Fruit fly (Drosophila melanogaster) whole organism, embryonic: Measurements from ENCODE around the gene miple2.
A peak's percentile ranks its signal among the peaks of the same experiment; 100 is the strongest.

Experiments used
- Asciz ChIP-seq: fragments of 200-800 bp; sonication (Bioruptor generic); optimal IDR thresholded peaks from 2 replicates; lab custom pipeline; 2017; ENCODE audit warnings: missing biosample characterization, mild to moderate bottlenecking, missing genetic modification characterization, missing genetic modification reagents
- Atf-2 ChIP-seq: fragments of 200-800 bp; sonication (Bioruptor generic); optimal IDR thresholded peaks from 2 replicates; lab custom pipeline; 2016; ENCODE audit warnings: missing biosample characterization, missing genetic modification characterization
- CG10543 ChIP-seq: fragments of 200-800 bp; sonication (Bioruptor generic); optimal IDR thresholded peaks from 3 replicates; lab custom pipeline; 2017; ENCODE audit warnings: missing biosample characterization, mild to moderate bottlenecking, missing genetic modification characterization, moderate library complexity
- CG12942 ChIP-seq: fragments of 200-800 bp; sonication (Bioruptor generic); optimal IDR thresholded peaks from 3 replicates; lab custom pipeline; 2016; ENCODE audit warnings: missing biosample characterization, missing genetic modification characterization
- CG14860 ChIP-seq: fragments of 200-800 bp; sonication (Bioruptor generic); IDR thresholded peaks from 3 replicates; pipeline ENCODE4 v1.3.6; 2022; ENCODE audit warnings: missing biosample characterization, missing genetic modification characterization; ENCODE audit not compliant: partially characterized antibody
- CG15601 ChIP-seq: fragments of 200-800 bp; sonication (Bioruptor generic); optimal IDR thresholded peaks from 3 replicates; lab custom pipeline; 2019; ENCODE audit warnings: missing biosample characterization, mild to moderate bottlenecking, missing genetic modification characterization, moderate library complexity
- CG2120 ChIP-seq: fragments of 200-800 bp; sonication (Bioruptor generic); optimal IDR thresholded peaks from 3 replicates; lab custom pipeline; 2016; ENCODE audit warnings: missing biosample characterization, missing genetic modification characterization
- CG2678 ChIP-seq: fragments of 200-800 bp; sonication (Bioruptor generic); optimal IDR thresholded peaks from 3 replicates; lab custom pipeline; 2019; ENCODE audit warnings: missing biosample characterization, mild to moderate bottlenecking, missing genetic modification characterization, moderate library complexity
- CG2712 ChIP-seq: fragments of 200-800 bp; optimal IDR thresholded peaks from 3 replicates; lab custom pipeline; 2019; ENCODE audit warnings: missing biosample characterization, mild to moderate bottlenecking, missing genetic modification characterization, moderate library complexity
- CG30403 ChIP-seq: fragments of 200-800 bp; sonication (Bioruptor generic); optimal IDR thresholded peaks from 3 replicates; lab custom pipeline; 2016; ENCODE audit warnings: missing biosample characterization, missing genetic modification characterization
- CG31365 ChIP-seq: fragments of 200-800 bp; sonication (Bioruptor generic); optimal IDR thresholded peaks from 2 replicates; lab custom pipeline; 2018; ENCODE audit warnings: missing biosample characterization, mild to moderate bottlenecking, missing genetic modification characterization
- CG3838 ChIP-seq: fragments of 200-800 bp; sonication (Bioruptor generic); optimal IDR thresholded peaks from 3 replicates; lab custom pipeline; 2016; ENCODE audit warnings: missing biosample characterization, missing genetic modification characterization
- CG4424 ChIP-seq: fragments of 200-800 bp; sonication (Bioruptor generic); optimal IDR thresholded peaks from 3 replicates; lab custom pipeline; 2016; ENCODE audit warnings: missing biosample characterization, missing genetic modification characterization
- CG7271 ChIP-seq: fragments of 200-800 bp; sonication (Bioruptor generic); optimal IDR thresholded peaks from 2 replicates; lab custom pipeline; 2018; ENCODE audit warnings: missing biosample characterization, mild to moderate bottlenecking, missing genetic modification characterization, moderate library complexity
- CG9609 ChIP-seq: fragments of 200-800 bp; sonication (Bioruptor generic); optimal IDR thresholded peaks from 3 replicates; lab custom pipeline; 2016; ENCODE audit warnings: missing biosample characterization, missing genetic modification characterization
- CG9727 ChIP-seq: fragments of 200-800 bp; sonication (Bioruptor generic); optimal IDR thresholded peaks from 3 replicates; lab custom pipeline; 2017; ENCODE audit warnings: missing biosample characterization, mild to moderate bottlenecking, missing genetic modification characterization
- Camta ChIP-seq: fragments of 200-800 bp; sonication (Bioruptor generic); optimal IDR thresholded peaks from 2 replicates; lab custom pipeline; 2016; ENCODE audit warnings: missing biosample characterization, missing genetic modification characterization
- CoRest ChIP-seq: fragments of 200-800 bp; sonication (Bioruptor generic); optimal IDR thresholded peaks from 3 replicates; lab custom pipeline; 2018; ENCODE audit warnings: missing biosample characterization, mild to moderate bottlenecking, missing genetic modification characterization, moderate library complexity
- Dll ChIP-seq: fragments of 200-800 bp; sonication (Bioruptor generic); IDR thresholded peaks from 4 replicates; pipeline ENCODE4 v1.3.6; 2022; ENCODE audit warnings: missing biosample characterization, missing genetic modification characterization; ENCODE audit not compliant: partially characterized antibody
- E2f1 ChIP-seq: fragments of 200-800 bp; sonication (Bioruptor generic); IDR thresholded peaks from 2 replicates; pipeline ENCODE4 v1.3.6; 2022; ENCODE audit warnings: missing biosample characterization, missing genetic modification characterization
- Hr39 ChIP-seq: fragments of >200 bp; optimal IDR thresholded peaks from 2 replicates; lab custom pipeline; 2017
- PHDP ChIP-seq: fragments of 200-800 bp; sonication (Bioruptor generic); optimal IDR thresholded peaks from 3 replicates; lab custom pipeline; 2018; ENCODE audit warnings: missing biosample characterization, mild to moderate bottlenecking, missing genetic modification characterization, moderate library complexity
- Pdp1 ChIP-seq, 2 experiments: fragments of 200-800 bp; sonication (Bioruptor generic); optimal IDR thresholded peaks; 3 replicates each; lab custom pipeline; 2016; ENCODE audit warnings: missing biosample characterization in 2 of 2, missing genetic modification characterization in 2 of 2, mild to moderate bottlenecking in 1 of 2, moderate library complexity in 1 of 2
- Poxn ChIP-seq: fragments of 200-800 bp; sonication (Bioruptor generic); IDR thresholded peaks from 2 replicates; pipeline ENCODE4 v1.3.6; 2022; ENCODE audit warnings: missing biosample characterization, missing genetic modification characterization
- abd-A ChIP-seq: fragments of 200-800 bp; sonication (Bioruptor generic); optimal IDR thresholded peaks from 3 replicates; lab custom pipeline; 2019; ENCODE audit warnings: missing biosample characterization, mild to moderate bottlenecking, missing genetic modification characterization, moderate library complexity
- amos ChIP-seq: fragments of 200-800 bp; sonication (Bioruptor generic); IDR thresholded peaks from 2 replicates; pipeline ENCODE4 v1.3.6; 2022; ENCODE audit warnings: missing biosample characterization, missing genetic modification characterization; ENCODE audit not compliant: partially characterized antibody
- ap ChIP-seq: fragments of 200-800 bp; sonication (Bioruptor generic); IDR thresholded peaks from 2 replicates; pipeline ENCODE4 v1.3.6; 2022; ENCODE audit warnings: missing biosample characterization, missing genetic modification characterization
- chif ChIP-seq, 2 experiments: fragments of 200-800 bp; sonication (Bioruptor generic); optimal IDR thresholded peaks; 3 replicates each; lab custom pipeline; 2016; ENCODE audit warnings: missing biosample characterization in 2 of 2, missing genetic modification characterization in 2 of 2
- ci ChIP-seq: fragments of 200-800 bp; sonication (Bioruptor generic); IDR thresholded peaks from 3 replicates; pipeline ENCODE4 v1.3.6; 2022; ENCODE audit warnings: missing biosample characterization, missing genetic modification characterization
- cwo ChIP-seq: fragments of 200-800 bp; sonication (Bioruptor generic); optimal IDR thresholded peaks from 3 replicates; lab custom pipeline; 2017; ENCODE audit warnings: missing biosample characterization, missing genetic modification characterization, mild to moderate bottlenecking, moderate library complexity, missing genetic modification reagents
- da ChIP-seq: fragments of 200-800 bp; sonication (Bioruptor generic); optimal IDR thresholded peaks from 2 replicates; lab custom pipeline; 2016; ENCODE audit warnings: missing biosample characterization, missing genetic modification characterization
- dysf ChIP-seq: fragments of 200-800 bp; sonication (Bioruptor generic); IDR thresholded peaks from 3 replicates; pipeline ENCODE4 v1.3.6; 2022; ENCODE audit warnings: missing biosample characterization, missing genetic modification characterization
- ftz-f1 ChIP-seq: fragments of 200-800 bp; sonication (Bioruptor generic); optimal IDR thresholded peaks from 2 replicates; lab custom pipeline; 2016; ENCODE audit warnings: missing biosample characterization, missing genetic modification characterization
- gsb-n ChIP-seq: fragments of 200-800 bp; sonication (Bioruptor generic); optimal IDR thresholded peaks from 3 replicates; lab custom pipeline; 2018; ENCODE audit warnings: missing biosample characterization, mild to moderate bottlenecking, missing genetic modification characterization
- her ChIP-seq: fragments of 200-800 bp; sonication (Bioruptor generic); optimal IDR thresholded peaks from 2 replicates; lab custom pipeline; 2016; ENCODE audit warnings: missing biosample characterization, missing genetic modification characterization
- klu ChIP-seq: fragments of 200-800 bp; sonication (Bioruptor generic); IDR thresholded peaks from 2 replicates; pipeline ENCODE4 v1.3.6; 2022; ENCODE audit warnings: missing biosample characterization, missing genetic modification characterization
- mld ChIP-seq: fragments of 200-800 bp; sonication (Bioruptor generic); IDR thresholded peaks from 3 replicates; pipeline ENCODE4 v1.3.6; 2022; ENCODE audit warnings: missing biosample characterization, missing genetic modification characterization; ENCODE audit not compliant: partially characterized antibody
- oc ChIP-seq: fragments of 200-800 bp; sonication (Bioruptor generic); optimal IDR thresholded peaks from 2 replicates; lab custom pipeline; 2018; ENCODE audit warnings: missing biosample characterization, mild to moderate bottlenecking, missing genetic modification characterization, moderate library complexity
- odd ChIP-seq: fragments of 200-800 bp; sonication (Bioruptor generic); optimal IDR thresholded peaks from 2 replicates; lab custom pipeline; 2017; ENCODE audit warnings: missing biosample characterization, mild to moderate bottlenecking, missing genetic modification characterization
- peb ChIP-seq: fragments of 200-800 bp; sonication (Bioruptor generic); IDR thresholded peaks from 2 replicates; pipeline ENCODE4 v1.3.6; 2022; ENCODE audit warnings: missing biosample characterization, missing genetic modification characterization
- rib ChIP-seq: fragments of 200-800 bp; sonication (Bioruptor generic); IDR thresholded peaks from 2 replicates; pipeline ENCODE4 v1.3.6; 2022; ENCODE audit warnings: missing biosample characterization, missing genetic modification characterization
- sens-2 ChIP-seq: fragments of 200-800 bp; sonication (Bioruptor generic); IDR thresholded peaks from 2 replicates; pipeline ENCODE4 v1.3.6; 2022; ENCODE audit warnings: missing biosample characterization, missing genetic modification characterization
- sna ChIP-seq: fragments of 200-800 bp; sonication (Bioruptor generic); IDR thresholded peaks from 2 replicates; pipeline ENCODE4 v1.3.6; 2022; ENCODE audit warnings: missing biosample characterization, missing genetic modification characterization; ENCODE audit not compliant: partially characterized antibody
- so ChIP-seq: fragments of 200-800 bp; sonication (Bioruptor generic); IDR thresholded peaks from 3 replicates; pipeline ENCODE4 v1.3.6; 2022; ENCODE audit warnings: missing biosample characterization, missing genetic modification characterization
- stc ChIP-seq: fragments of 200-800 bp; sonication (Bioruptor generic); IDR thresholded peaks from 2 replicates; pipeline ENCODE4 v1.3.6; 2022; ENCODE audit warnings: missing biosample characterization, missing genetic modification characterization
- trem ChIP-seq: fragments of 200-800 bp; optimal IDR thresholded peaks from 3 replicates; lab custom pipeline; 2019; ENCODE audit warnings: missing biosample characterization, mild to moderate bottlenecking, missing genetic modification characterization, moderate library complexity
- vvl ChIP-seq: fragments of 200-800 bp; sonication (Bioruptor generic); IDR thresholded peaks from 2 replicates; pipeline ENCODE4 v1.3.6; 2022; ENCODE audit warnings: missing biosample characterization, missing genetic modification characterization
- wdn ChIP-seq: fragments of 200-800 bp; sonication (Bioruptor generic); IDR thresholded peaks from 2 replicates; pipeline ENCODE4 v1.3.6; 2022; ENCODE audit warnings: missing biosample characterization, missing genetic modification characterization
- zen2 ChIP-seq: fragments of 200-800 bp; sonication (Bioruptor generic); IDR thresholded peaks from 3 replicates; pipeline ENCODE4 v1.3.6; 2022; ENCODE audit warnings: missing biosample characterization, missing genetic modification characterization; ENCODE audit not compliant: partially characterized antibody

Gene miple2

dm6 chr3L:264378-265151, 6.4 kb upstream of the miple2 start, which contains the start of the genes Tudor-SN and mRpL17 (continued):
- no peak for TF ChIP-seq cwo (GFP tag; lab: Kevin White, UChicago)
- TF ChIP-seq klu (GFP tag; lab: Robert Waterston, UW), result peak; percentile 38; the same call in 1 of the 2 replicates
- no peak for TF ChIP-seq Camta (GFP tag; lab: Kevin White, UChicago)
- TF ChIP-seq stc, result no peak
- peak; percentile 47 for TF ChIP-seq CG2678 (tag; lab: Kevin White, UChicago)
- TF ChIP-seq zen2 (GFP tag; lab: Robert Waterston, UW), result peak; percentile 96
- TF ChIP-seq CG3838, result no peak
- TF ChIP-seq wdn (GFP tag; lab: Robert Waterston, UW), result no peak
- TF ChIP-seq ci (GFP tag; lab: Robert Waterston, UW), result 0 out of 3 replicates have a peak, but pooled peaks have one; percentile 5
- TF ChIP-seq chif (GFP tag; optimal IDR thresholded peaks at IDR 0.05; lab: Kevin White, UChicago), result no peak
- no peak for TF ChIP-seq CG31365
- peak; percentile 69 for TF ChIP-seq CG2712 (tag; lab: Kevin White, UChicago)
- no peak for TF ChIP-seq CG7271 (tag; lab: Kevin White, UChicago)
- peak; percentile 98 for TF ChIP-seq trem (tag; lab: Kevin White, UChicago)
- TF ChIP-seq ftz-f1 (GFP tag; lab: Kevin White, UChicago), result no peak
- no peak for TF ChIP-seq da (GFP tag; lab: Kevin White, UChicago)
- TF ChIP-seq CG10543 (GFP tag; lab: Kevin White, UChicago), result no peak
- peak; percentile 95 for TF ChIP-seq mld (GFP tag; lab: Robert Waterston, UW)
- peak; percentile 69 for TF ChIP-seq CG30403
- TF ChIP-seq PHDP (tag; lab: Kevin White, UChicago), result no peak
- TF ChIP-seq CG9727 (GFP tag; lab: Kevin White, UChicago), result peak; percentile 63
- TF ChIP-seq her, result no peak
- peak; percentile 96 for TF ChIP-seq Dll (GFP tag; lab: Robert Waterston, UW)
- TF ChIP-seq CG14860 (GFP tag; lab: Robert Waterston, UW), result peak; percentile 97
- TF ChIP-seq oc (tag; lab: Kevin White, UChicago), result no peak
- TF ChIP-seq Poxn (GFP tag; lab: Robert Waterston, UW), result no peak
- peak; percentile 59 for TF ChIP-seq CG2120 (GFP tag; lab: Kevin White, UChicago)
- peak; percentile 21 for TF ChIP-seq vvl
- peak; percentile 25 for TF ChIP-seq CG15601 (tag; lab: Kevin White, UChicago)
- no peak for TF ChIP-seq CG12942 (GFP tag; lab: Kevin White, UChicago)
- TF ChIP-seq peb, result no peak
- TF ChIP-seq Asciz, result no peak
- no peak for TF ChIP-seq Atf-2
- peak; percentile 99 for TF ChIP-seq amos (GFP tag; lab: Robert Waterston, UW)
- TF ChIP-seq rib, result no peak
- no peak for TF ChIP-seq so (GFP tag; lab: Robert Waterston, UW)
- no peak for TF ChIP-seq E2f1 (GFP tag; lab: Robert Waterston, UW)
- peak in 1 of 2 experiments; percentile 98 for TF ChIP-seq Pdp1 (GFP tag; optimal IDR thresholded peaks at IDR 0.05; lab: Kevin White, UChicago)
- no peak for TF ChIP-seq Hr39
- no peak for TF ChIP-seq dysf (GFP tag; lab: Robert Waterston, UW)
- no peak for TF ChIP-seq sens-2 (GFP tag; lab: Robert Waterston, UW)
- TF ChIP-seq ap (GFP tag; lab: Robert Waterston, UW), result no peak
- TF ChIP-seq gsb-n (tag; lab: Kevin White, UChicago), result peak; percentile 13
- peak; percentile 28 for TF ChIP-seq odd (GFP tag; lab: Kevin White, UChicago)
- peak; percentile 60 for TF ChIP-seq CoRest (tag; lab: Kevin White, UChicago)
- peak; percentile 60 for TF ChIP-seq CG4424 (GFP tag; lab: Kevin White, UChicago)
- TF ChIP-seq sna (GFP tag; lab: Robert Waterston, UW), result peak; percentile 90
- TF ChIP-seq CG9609 (GFP tag; lab: Kevin White, UChicago), result no peak
- no peak for TF ChIP-seq abd-A
